Worm (Caenorhabditis elegans) whole organism, L4 larva: ENCODE measurements around the gene C28A5.6.

Source experiments
- D1046.2 ChIP-seq: fragments of 200-800 bp; sonication (Bioruptor generic); IDR thresholded peaks from 2 replicates; pipeline ENCODE4 v1.3.6; 2022; ENCODE audit warnings: missing genetic modification characterization, missing compliant biosample characterization
- F26F4.8 ChIP-seq: fragments of 200-800 bp; sonication (Bioruptor generic); conservative IDR thresholded peaks from 2 replicates; pipeline ENCODE4 v1.3.6; 2022; ENCODE audit warnings: missing genetic modification characterization, missing compliant biosample characterization
- T26A8.4 ChIP-seq: fragments of 200-800 bp; sonication (Bioruptor generic); IDR thresholded peaks from 2 replicates; pipeline ENCODE4 v1.3.6; 2022; ENCODE audit warnings: missing genetic modification characterization, missing compliant biosample characterization
- Y75B8A.6 ChIP-seq: fragments of 200-800 bp; sonication (Bioruptor generic); IDR thresholded peaks from 2 replicates; pipeline ENCODE4 v1.3.6; 2022; ENCODE audit warnings: missing genetic modification reagents, missing genetic modification characterization, missing compliant biosample characterization
- ZK337.2 ChIP-seq: fragments of 200-800 bp; sonication (Bioruptor generic); IDR thresholded peaks from 2 replicates; pipeline ENCODE4 v1.3.6; 2022; ENCODE audit warnings: missing genetic modification reagents, missing genetic modification characterization, missing compliant biosample characterization
- aha-1 ChIP-seq: fragments of 150-350 bp; peaks from one replicate; lab custom pipeline; 2014; ENCODE audit warnings: missing biosample characterization, missing genetic modification characterization
- ceh-20 ChIP-seq: fragments of 200-800 bp; sonication (Bioruptor generic); IDR thresholded peaks from 2 replicates; pipeline ENCODE4 v1.3.6; 2022; ENCODE audit warnings: missing genetic modification reagents, missing genetic modification characterization, missing compliant biosample characterization
- ctbp-1 ChIP-seq: fragments of 200-800 bp; sonication (Bioruptor generic); IDR thresholded peaks from 2 replicates; pipeline ENCODE4 v1.3.6; 2022; ENCODE audit warnings: missing genetic modification reagents, missing genetic modification characterization, missing compliant biosample characterization
- daf-16 ChIP-seq, 3 experiments: sonication (generic microtip); optimal IDR thresholded peaks; 2 replicates each; lab custom pipeline; 2016 to 2017; ENCODE audit warnings: missing genetic modification characterization in 3 of 3, missing genetic modification reagents in 3 of 3, mild to moderate bottlenecking in 2 of 3, missing compliant biosample characterization in 2 of 3, missing biosample characterization in 1 of 3, moderate library complexity in 1 of 3
- dmd-6 ChIP-seq: fragments of 200-800 bp; sonication (Bioruptor generic); IDR thresholded peaks from 2 replicates; pipeline ENCODE4 v1.3.6; 2022; ENCODE audit warnings: missing genetic modification reagents, missing genetic modification characterization, missing compliant biosample characterization
- dpl-1 ChIP-seq: fragments of 150-350 bp; optimal IDR thresholded peaks from 2 replicates; lab custom pipeline; 2014; ENCODE audit warnings: missing biosample characterization, missing genetic modification reagents, missing genetic modification characterization
- duxl-1 ChIP-seq: sonication (generic microtip); optimal IDR thresholded peaks from 2 replicates; lab custom pipeline; 2016; ENCODE audit warnings: mild to moderate bottlenecking, missing genetic modification characterization, moderate library complexity, missing compliant biosample characterization; ENCODE audit not compliant: poor library complexity
- egl-27 ChIP-seq: sonication (generic microtip); optimal IDR thresholded peaks from 3 replicates; lab custom pipeline; 2017; ENCODE audit warnings: missing biosample characterization, missing genetic modification reagents, missing genetic modification characterization
- egl-43 ChIP-seq: fragments of 200-800 bp; sonication (Bioruptor generic); IDR thresholded peaks from 2 replicates; pipeline ENCODE4 v1.3.6; 2022; ENCODE audit warnings: missing genetic modification reagents, missing genetic modification characterization, missing compliant biosample characterization
- hlh-11 ChIP-seq: fragments of 200-800 bp; sonication (Bioruptor generic); optimal IDR thresholded peaks from 2 replicates; lab custom pipeline; 2018; ENCODE audit warnings: mild to moderate bottlenecking, missing genetic modification characterization, missing compliant biosample characterization
- lin-1 ChIP-seq: fragments of 200-800 bp; sonication (Bioruptor generic); IDR thresholded peaks from 2 replicates; pipeline ENCODE4 v1.3.6; 2022; ENCODE audit warnings: missing genetic modification reagents, missing genetic modification characterization, missing compliant biosample characterization
- lin-13 ChIP-seq: fragments of 150-350 bp; optimal IDR thresholded peaks from 2 replicates; lab custom pipeline; 2014; ENCODE audit warnings: missing biosample characterization, missing genetic modification reagents, missing genetic modification characterization
- lin-29 ChIP-seq: fragments of 200-800 bp; sonication (Bioruptor generic); IDR thresholded peaks from 2 replicates; pipeline ENCODE4 v1.3.6; 2022; ENCODE audit warnings: missing genetic modification reagents, missing genetic modification characterization, missing compliant biosample characterization
- madf-9 ChIP-seq: fragments of 200-800 bp; sonication (Bioruptor generic); conservative IDR thresholded peaks from 2 replicates; pipeline ENCODE4 v1.3.6; 2022; ENCODE audit warnings: missing genetic modification reagents, missing genetic modification characterization, missing compliant biosample characterization
- nhr-102 ChIP-seq: sonication (generic microtip); optimal IDR thresholded peaks from 2 replicates; lab custom pipeline; 2016; ENCODE audit warnings: mild to moderate bottlenecking, missing genetic modification characterization, moderate library complexity, missing compliant biosample characterization
- nhr-11 ChIP-seq: fragments of 150-350 bp; optimal IDR thresholded peaks from 2 replicates; lab custom pipeline; 2014; ENCODE audit warnings: missing biosample characterization, missing genetic modification characterization
- nhr-28 ChIP-seq: fragments of 150-350 bp; optimal IDR thresholded peaks from 2 replicates; lab custom pipeline; 2014; ENCODE audit warnings: missing biosample characterization, missing genetic modification characterization
- nhr-77 ChIP-seq: fragments of 150-350 bp; optimal IDR thresholded peaks from 2 replicates; lab custom pipeline; 2014; ENCODE audit warnings: missing biosample characterization, missing genetic modification characterization
- php-3 ChIP-seq: fragments of 200-800 bp; sonication (Bioruptor generic); IDR thresholded peaks from 2 replicates; pipeline ENCODE4 v1.3.6; 2022; ENCODE audit warnings: missing genetic modification reagents, missing genetic modification characterization, missing compliant biosample characterization
- pqm-1 ChIP-seq: sonication (generic microtip); optimal IDR thresholded peaks from 2 replicates; lab custom pipeline; 2017; ENCODE audit warnings: missing biosample characterization, missing genetic modification characterization
- sdz-12 ChIP-seq: fragments of 200-800 bp; sonication (Bioruptor generic); optimal IDR thresholded peaks from 2 replicates; lab custom pipeline; 2018; ENCODE audit warnings: mild to moderate bottlenecking, missing genetic modification characterization, missing compliant biosample characterization
- set-16 ChIP-seq: fragments of 200-800 bp; sonication (Bioruptor generic); IDR thresholded peaks from 2 replicates; pipeline ENCODE4 v1.3.6; 2022; ENCODE audit warnings: missing genetic modification reagents, missing genetic modification characterization, missing compliant biosample characterization
- snpc-1.2 ChIP-seq: fragments of 200-800 bp; sonication (Bioruptor generic); IDR thresholded peaks from 2 replicates; pipeline ENCODE4 v1.3.6; 2022; ENCODE audit warnings: missing genetic modification reagents, missing genetic modification characterization, missing compliant biosample characterization
- tra-1 ChIP-seq: fragments of 200-800 bp; sonication (Bioruptor generic); IDR thresholded peaks from 2 replicates; pipeline ENCODE4 v1.3.6; 2022; ENCODE audit warnings: missing genetic modification reagents, missing genetic modification characterization, missing compliant biosample characterization
- unc-62 ChIP-seq, 3 experiments: fragments of 150-350 bp in 1 of 3; sonication (generic microtip); optimal IDR thresholded peaks in 2 of 3; peaks in 1 of 3; 1 replicate in 1 of 3; 2 replicates in 2 of 3; lab custom pipeline; 2014 to 2017; ENCODE audit warnings: missing biosample characterization in 3 of 3, missing genetic modification characterization in 3 of 3, missing genetic modification reagents in 3 of 3, missing genotype in 1 of 3
- zip-11 ChIP-seq: fragments of 200-800 bp; sonication (Bioruptor generic); IDR thresholded peaks from 2 replicates; pipeline ENCODE4 v1.3.6; 2022; ENCODE audit warnings: missing genetic modification characterization, missing compliant biosample characterization

Gene C28A5.6

ce11 chrIII:4470793-4471192 is 41.5 kb upstream of the C28A5.6 start (continued):
- TF ChIP-seq zip-11 (GFP tag; lab: Robert Waterston, UW) (no peak), nhr-102 (tag; lab: Kevin White, UChicago) (peak; percentile 90), php-3 (GFP tag; lab: Robert Waterston, UW) (peak; percentile 35; the same call in 1 of the 2 replicates), lin-29 (no peak), ceh-20 (no peak), Y75B8A.6 (0 out of 2 replicates have a peak, but pooled peaks have one; percentile 54)

- TF ChIP-seq unc-62 (GFP tag; optimal IDR thresholded peaks at IDR 0.05 in 1 of 2; lab: Kevin White, UChicago) (peak in 1 of 2 experiments; percentile 48), unc-62 (tag; optimal IDR thresholded peaks at IDR 0.05; lab: Kevin White, UChicago) (no peak), egl-27 (tag; lab: Kevin White, UChicago) (no peak), duxl-1 (tag; lab: Kevin White, UChicago) (no peak)
- TF ChIP-seq, all 104 proteins: peak for 1
Measured at ce11 chrIII:4468812-4469211, 39.5 kb upstream of the C28A5.6 start, which contains the start of gene mstr-2. Gene mstr-2, plus strand, starts transcription at chrIII:4469112.

- TF ChIP-seq dmd-6 (GFP tag; lab: Robert Waterston, UW) (peak; percentile 78), pqm-1 (tag; lab: Kevin White, UChicago) (peak; percentile 85), nhr-11 (tag; lab: Kevin White, UChicago) (no peak), madf-9 (no peak), hlh-11 (tag; lab: Kevin White, UChicago) (peak; percentile 24), nhr-28 (peak; percentile 33), daf-16 (GFP tag; optimal IDR thresholded peaks at IDR 0.05; lab: Kevin White, UChicago) (no peak), daf-16 (tag; optimal IDR thresholded peaks at IDR 0.05; lab: Kevin White, UChicago) (peak; percentile 2), ctbp-1 (GFP tag; lab: Robert Waterston, UW) (no peak), php-3 (GFP tag; lab: Robert Waterston, UW) (peak; percentile 55; the same call in 1 of the 2 replicates)
Measured at ce11 chrIII:4468390-4468789, 39.1 kb upstream of the C28A5.6 start.

- TF ChIP-seq dmd-6 (GFP tag; lab: Robert Waterston, UW) (peak; percentile 11; the same call in 1 of the 2 replicates), nhr-28 (peak; percentile 30), ZK337.2 (GFP tag; lab: Robert Waterston, UW) (no peak)
Measured at ce11 chrIII:4467277-4467676, 38.0 kb upstream of the C28A5.6 start, which contains the start of gene ndg-4. Gene ndg-4, minus strand, starts transcription at chrIII:4467377.

ce11 chrIII:4461337-4461736 is 32.0 kb upstream of the C28A5.6 start:
- TF ChIP-seq dpl-1 (GFP tag; lab: Kevin White, UChicago) (no peak), aha-1 (peak; percentile 87), set-16 (no peak)
- TF ChIP-seq, all 104 proteins: peak for 1

ce11 chrIII:4460242-4460641 is 30.9 kb upstream of the C28A5.6 start:
- TF ChIP-seq lin-1 (no peak), nhr-77 (tag; lab: Kevin White, UChicago) (no peak), egl-43 (no peak), lin-13 (GFP tag; lab: Kevin White, UChicago) (no peak), D1046.2 (no peak), nhr-28 (no peak), T26A8.4 (GFP tag; lab: Robert Waterston, UW) (no peak), aha-1 (no peak), sdz-12 (no peak), tra-1 (GFP tag; lab: Robert Waterston, UW) (no peak), snpc-1.2 (no peak), F26F4.8 (GFP tag; lab: Robert Waterston, UW) (no peak), set-16 (no peak)
